Worm (Caenorhabditis elegans) whole organism, L1 larva: ENCODE measurements around the gene his-32.
"Not testable (repeated sequence)": the region's sequence is repeated elsewhere in the genome, so short reads cannot be mapped to it uniquely, and the experiment has no call there.

Experiments used
- aly-2 ChIP-seq: fragments of 150-350 bp; optimal IDR thresholded peaks from 2 replicates; lab custom pipeline; 2014; ENCODE audit warnings: missing biosample characterization, missing genetic modification characterization
- efl-3 ChIP-seq: fragments of 200-800 bp; sonication (Bioruptor generic); optimal IDR thresholded peaks from 2 replicates; lab custom pipeline; 2018; ENCODE audit warnings: mild to moderate bottlenecking, missing genetic modification characterization, missing compliant biosample characterization
- elt-3 ChIP-seq, 6 experiments: fragments of 150-350 bp in 1 of 6; sonication (generic microtip); optimal IDR thresholded peaks; 2 replicates each; lab custom pipeline; 2017 to 2018; ENCODE audit warnings: missing biosample characterization in 6 of 6, missing genetic modification characterization in 6 of 6, inconsistent platforms in 1 of 6
- jun-1 ChIP-seq: fragments of 150-350 bp; optimal IDR thresholded peaks from 2 replicates; lab custom pipeline; 2014; ENCODE audit warnings: missing biosample characterization, missing genetic modification reagents, missing genetic modification characterization
- lin-15B ChIP-seq: fragments of 150-350 bp; sonication (generic microtip); optimal IDR thresholded peaks from 3 replicates; lab custom pipeline; 2014; ENCODE audit warnings: missing biosample characterization, missing genetic modification characterization
- lin-35 ChIP-seq, 2 experiments: fragments of 150-350 bp; optimal IDR thresholded peaks; 2 replicates each; lab custom pipeline; 2014; ENCODE audit warnings: missing biosample characterization in 2 of 2, missing genetic modification characterization in 2 of 2, missing genetic modification reagents in 2 of 2
- lin-39 ChIP-seq: fragments of 150-350 bp; optimal IDR thresholded peaks from 2 replicates; lab custom pipeline; 2014; ENCODE audit warnings: missing biosample characterization, missing genetic modification reagents, missing genetic modification characterization
- lsy-2 ChIP-seq, 2 experiments: fragments of 150-350 bp; optimal IDR thresholded peaks; 2 replicates each; lab custom pipeline; 2014; ENCODE audit warnings: missing biosample characterization in 2 of 2, missing genetic modification characterization in 2 of 2
- nhr-12 ChIP-seq: sonication (generic microtip); optimal IDR thresholded peaks from 2 replicates; lab custom pipeline; 2017; ENCODE audit warnings: missing biosample characterization, missing genetic modification characterization
- pag-3 ChIP-seq: sonication (generic microtip); optimal IDR thresholded peaks from 2 replicates; lab custom pipeline; 2017; ENCODE audit warnings: missing genetic modification characterization, mild to moderate bottlenecking, missing compliant biosample characterization, antibody characterized with exemption, borderline replicate concordance; ENCODE audit not compliant: insufficient read depth
- snpc-4 ChIP-seq: fragments of 150-350 bp; optimal IDR thresholded peaks from 2 replicates; lab custom pipeline; 2014; ENCODE audit warnings: missing biosample characterization, missing genetic modification characterization
- sox-4 ChIP-seq: sonication (generic microtip); optimal IDR thresholded peaks from 2 replicates; lab custom pipeline; 2016; ENCODE audit warnings: missing genetic modification characterization, missing compliant biosample characterization
- unc-62 ChIP-seq: fragments of 150-350 bp; optimal IDR thresholded peaks from 2 replicates; lab custom pipeline; 2014; ENCODE audit warnings: missing biosample characterization, missing genetic modification reagents, missing genetic modification characterization

DNA sequence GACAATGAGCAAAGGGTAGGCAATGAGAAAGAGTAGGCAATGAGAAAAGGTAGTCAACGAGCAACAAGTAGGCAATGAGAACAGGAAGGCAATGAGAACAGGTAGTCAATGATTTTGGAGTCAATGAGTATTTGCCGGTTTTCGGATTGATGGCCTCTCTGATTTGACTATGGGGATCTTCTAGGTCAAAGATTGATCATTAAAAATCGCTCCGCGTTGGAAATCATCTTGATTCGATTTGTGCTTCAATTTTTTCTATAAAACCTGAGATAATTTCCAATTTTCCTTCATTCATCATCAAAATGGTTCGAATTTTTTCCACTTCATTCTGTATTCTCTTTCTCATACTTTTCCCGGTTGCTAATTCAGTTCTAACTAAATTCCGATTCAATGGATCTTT is 17.9 kb downstream of the his-32 start, which contains the start of gene F17E9.16:
- not testable (repeated sequence) for TF ChIP-seq sox-4 (tag; lab: Kevin White, UChicago); unc-62 (GFP tag; lab: Kevin White, UChicago); efl-3; elt-3 (tag; optimal IDR thresholded peaks at IDR 0.05; lab: Kevin White, UChicago); aly-2 (tag; lab: Kevin White, UChicago); lsy-2 (tag; optimal IDR thresholded peaks at IDR 0.05; lab: Kevin White, UChicago); lin-15B (tag; lab: Kevin White, UChicago); jun-1 (tag; lab: Kevin White, UChicago); pag-3; lin-39 (tag; lab: Kevin White, UChicago); nhr-12 (tag; lab: Kevin White, UChicago); snpc-4; lin-35 (GFP tag; optimal IDR thresholded peaks at IDR 0.05; lab: Kevin White, UChicago)
